Worm (Caenorhabditis elegans): ENCODE results near the gene slt-1.

DNA sequence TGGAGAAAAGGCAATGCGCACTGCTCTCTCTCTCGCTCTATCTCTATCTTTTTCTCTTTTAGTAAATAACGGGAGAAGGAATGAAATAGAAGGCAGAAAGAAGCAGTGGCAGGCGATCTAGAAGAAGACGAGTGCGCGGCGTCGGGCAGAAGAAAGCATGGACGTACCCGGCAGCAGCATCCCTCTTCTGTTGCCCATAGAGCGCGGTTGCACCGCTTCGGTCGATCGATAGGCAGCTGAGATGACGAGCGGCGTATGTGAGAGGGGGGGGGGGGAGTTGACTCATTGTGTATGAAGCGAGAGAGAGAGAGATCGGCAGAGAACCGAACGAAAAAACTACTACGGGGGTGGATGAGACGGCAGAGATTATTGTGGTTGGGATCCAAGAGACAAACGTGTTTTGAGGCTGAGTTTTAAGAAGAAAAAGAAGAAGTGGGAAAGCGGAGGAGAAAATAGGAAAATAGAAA is 34.1 kb downstream of the slt-1 start:
- TF ChIP-seq ztf-11 (tag; optimal IDR thresholded peaks at IDR 0.05) (no peak), lsy-2 (tag; optimal IDR thresholded peaks at IDR 0.05) (peak; percentile 76 to 84), snpc-4 (tag; optimal IDR thresholded peaks at IDR 0.05) (peak; percentile 84), zag-1 (tag; optimal IDR thresholded peaks at IDR 0.05) (peak; percentile 97), ztf-4 (tag; optimal IDR thresholded peaks at IDR 0.05) (peak; percentile 85), nhr-237 (tag; optimal IDR thresholded peaks at IDR 0.05) (no peak), ama-1 (optimal IDR thresholded peaks at IDR 0.05) (no peak), lin-13 (GFP tag; optimal IDR thresholded peaks at IDR 0.05) (peak; percentile 93), ceh-82 (tag; optimal IDR thresholded peaks at IDR 0.05) (peak; percentile 92), peb-1 (tag; optimal IDR thresholded peaks at IDR 0.05) (no peak)

Data from whole organism, L2 larva.